Worm (Caenorhabditis elegans) whole organism, L1 larva: ENCODE measurements around the gene F41E6.1.

Experiments
- C04F5.9 ChIP-seq: sonication (generic microtip); optimal IDR thresholded peaks from 2 replicates; lab custom pipeline; 2016; ENCODE audit warnings: missing genetic modification characterization, missing compliant biosample characterization
- C34B4.2 ChIP-seq: sonication (generic microtip); optimal IDR thresholded peaks from 2 replicates; lab custom pipeline; 2017; ENCODE audit warnings: mild to moderate bottlenecking, missing genetic modification characterization, missing compliant biosample characterization
- F16B12.6 ChIP-seq: fragments of 150-350 bp; optimal IDR thresholded peaks from 2 replicates; lab custom pipeline; 2014; ENCODE audit warnings: missing biosample characterization, missing genetic modification characterization
- aha-1 ChIP-seq: fragments of 150-350 bp; optimal IDR thresholded peaks from 2 replicates; lab custom pipeline; 2014; ENCODE audit warnings: missing biosample characterization, missing genetic modification characterization
- aly-2 ChIP-seq: fragments of 150-350 bp; optimal IDR thresholded peaks from 2 replicates; lab custom pipeline; 2014; ENCODE audit warnings: missing biosample characterization, missing genetic modification characterization
- blmp-1 ChIP-seq: fragments of 150-350 bp; optimal IDR thresholded peaks from 2 replicates; lab custom pipeline; 2014; ENCODE audit warnings: missing biosample characterization, missing genetic modification characterization
- ceh-63 ChIP-seq: fragments of 200-800 bp; sonication (Bioruptor generic); optimal IDR thresholded peaks from 2 replicates; lab custom pipeline; 2018; ENCODE audit warnings: mild to moderate bottlenecking, missing genetic modification characterization, missing compliant biosample characterization
- ceh-8 ChIP-seq: fragments of 200-800 bp; sonication (Bioruptor generic); optimal IDR thresholded peaks from 2 replicates; lab custom pipeline; 2018; ENCODE audit warnings: mild to moderate bottlenecking, missing genetic modification characterization, moderate library complexity, missing compliant biosample characterization
- ceh-82 ChIP-seq, 3 experiments: fragments of 150-350 bp in 1 of 3; sonication (generic microtip) in 2 of 3; optimal IDR thresholded peaks; 2 replicates each; lab custom pipeline; 2014 to 2017; ENCODE audit warnings: missing biosample characterization in 3 of 3, missing genetic modification characterization in 3 of 3
- ceh-88 ChIP-seq: fragments of 200-800 bp; sonication (Bioruptor generic); IDR thresholded peaks from 2 replicates; pipeline ENCODE4 v1.3.6; 2022; ENCODE audit warnings: missing genetic modification characterization, missing compliant biosample characterization
- ceh-90 ChIP-seq: sonication (generic microtip); optimal IDR thresholded peaks from 2 replicates; lab custom pipeline; 2016; ENCODE audit warnings: missing genetic modification characterization, missing compliant biosample characterization
- ces-1 ChIP-seq: fragments of 150-350 bp; optimal IDR thresholded peaks from 2 replicates; lab custom pipeline; 2014; ENCODE audit warnings: missing biosample characterization, missing genetic modification reagents, missing genetic modification characterization
- dsc-1 ChIP-seq: sonication (generic microtip); optimal IDR thresholded peaks from 2 replicates; lab custom pipeline; 2016; ENCODE audit warnings: mild to moderate bottlenecking, missing genetic modification characterization, missing compliant biosample characterization
- efl-3 ChIP-seq: fragments of 200-800 bp; sonication (Bioruptor generic); optimal IDR thresholded peaks from 2 replicates; lab custom pipeline; 2018; ENCODE audit warnings: mild to moderate bottlenecking, missing genetic modification characterization, missing compliant biosample characterization
- egl-13 ChIP-seq: sonication (generic microtip); optimal IDR thresholded peaks from 2 replicates; lab custom pipeline; 2016; ENCODE audit warnings: missing genotype, missing genetic modification reagents, missing genetic modification characterization, missing compliant biosample characterization
- elt-2 ChIP-seq: sonication (generic microtip); optimal IDR thresholded peaks from 2 replicates; lab custom pipeline; 2016; ENCODE audit warnings: missing genetic modification characterization, mild to moderate bottlenecking, inconsistent platforms, missing compliant biosample characterization, missing genetic modification reagents
- elt-3 ChIP-seq, 6 experiments: fragments of 150-350 bp in 1 of 6; sonication (generic microtip); optimal IDR thresholded peaks; 2 replicates each; lab custom pipeline; 2017 to 2018; ENCODE audit warnings: missing biosample characterization in 6 of 6, missing genetic modification characterization in 6 of 6, inconsistent platforms in 1 of 6
- fkh-10 ChIP-seq: sonication (generic microtip); optimal IDR thresholded peaks from 2 replicates; lab custom pipeline; 2017; ENCODE audit warnings: missing biosample characterization, missing genetic modification reagents, missing genetic modification characterization
- fkh-4 ChIP-seq: sonication (generic microtip); optimal IDR thresholded peaks from 2 replicates; lab custom pipeline; 2016; ENCODE audit warnings: missing compliant biosample characterization, missing genetic modification characterization, borderline replicate concordance
- grh-1 ChIP-seq: fragments of 200-800 bp; sonication (Bioruptor generic); IDR thresholded peaks from 2 replicates; pipeline ENCODE4 v1.3.6; 2022; ENCODE audit warnings: missing genetic modification reagents, missing genetic modification characterization, missing compliant biosample characterization
- hlh-17 ChIP-seq: fragments of 200-800 bp; sonication (Bioruptor generic); optimal IDR thresholded peaks from 2 replicates; lab custom pipeline; 2018; ENCODE audit warnings: missing genetic modification characterization, mild to moderate bottlenecking, missing compliant biosample characterization, moderate library complexity, borderline replicate concordance
- hlh-4 ChIP-seq: sonication (generic microtip); optimal IDR thresholded peaks from 2 replicates; lab custom pipeline; 2016; ENCODE audit warnings: mild to moderate bottlenecking, missing genetic modification characterization, missing compliant biosample characterization
- hpl-2 ChIP-seq: fragments of 150-350 bp; optimal IDR thresholded peaks from 2 replicates; lab custom pipeline; 2014; ENCODE audit warnings: missing biosample characterization, missing genetic modification reagents, missing genetic modification characterization
- irx-1 ChIP-seq: sonication (generic microtip); optimal IDR thresholded peaks from 2 replicates; lab custom pipeline; 2016; ENCODE audit warnings: missing genetic modification characterization, missing compliant biosample characterization
- lin-15B ChIP-seq: fragments of 150-350 bp; sonication (generic microtip); optimal IDR thresholded peaks from 3 replicates; lab custom pipeline; 2014; ENCODE audit warnings: missing biosample characterization, missing genetic modification characterization
- lin-35 ChIP-seq, 2 experiments: fragments of 150-350 bp; optimal IDR thresholded peaks; 2 replicates each; lab custom pipeline; 2014; ENCODE audit warnings: missing biosample characterization in 2 of 2, missing genetic modification characterization in 2 of 2, missing genetic modification reagents in 2 of 2
- lin-39 ChIP-seq: fragments of 150-350 bp; optimal IDR thresholded peaks from 2 replicates; lab custom pipeline; 2014; ENCODE audit warnings: missing biosample characterization, missing genetic modification reagents, missing genetic modification characterization
- mab-9 ChIP-seq: fragments of 200-800 bp; sonication (Bioruptor generic); IDR thresholded peaks from 2 replicates; pipeline ENCODE4 v1.3.6; 2022; ENCODE audit warnings: missing genetic modification reagents, missing genetic modification characterization, missing compliant biosample characterization
- mep-1 ChIP-seq: fragments of 150-350 bp; optimal IDR thresholded peaks from 2 replicates; lab custom pipeline; 2014; ENCODE audit warnings: missing biosample characterization, missing genetic modification characterization
- nhr-11 ChIP-seq: fragments of 150-350 bp; optimal IDR thresholded peaks from 2 replicates; lab custom pipeline; 2014; ENCODE audit warnings: missing biosample characterization, missing genetic modification characterization
- nhr-12 ChIP-seq: sonication (generic microtip); optimal IDR thresholded peaks from 2 replicates; lab custom pipeline; 2017; ENCODE audit warnings: missing biosample characterization, missing genetic modification characterization
- nhr-19 ChIP-seq: fragments of 200-800 bp; sonication (Bioruptor generic); conservative IDR thresholded peaks from 2 replicates; pipeline ENCODE4 v1.3.6; 2022; ENCODE audit warnings: missing genetic modification characterization, missing compliant biosample characterization
- nhr-20 ChIP-seq: sonication (generic microtip); optimal IDR thresholded peaks from 2 replicates; lab custom pipeline; 2016; ENCODE audit warnings: mild to moderate bottlenecking, missing genetic modification characterization, missing compliant biosample characterization
- nhr-28 ChIP-seq: fragments of 150-350 bp; optimal IDR thresholded peaks from 2 replicates; lab custom pipeline; 2014; ENCODE audit warnings: missing biosample characterization, missing genetic modification characterization
- nhr-47 ChIP-seq: sonication (generic microtip); optimal IDR thresholded peaks from 2 replicates; lab custom pipeline; 2016; ENCODE audit warnings: mild to moderate bottlenecking, missing genetic modification characterization, moderate library complexity, missing compliant biosample characterization
- nhr-76 ChIP-seq: sonication (generic microtip); optimal IDR thresholded peaks from 2 replicates; lab custom pipeline; 2017; ENCODE audit warnings: missing biosample characterization, missing genetic modification characterization
- nhr-77 ChIP-seq: fragments of 150-350 bp; optimal IDR thresholded peaks from 2 replicates; lab custom pipeline; 2014; ENCODE audit warnings: missing biosample characterization, missing genetic modification characterization
- nhr-84 ChIP-seq: sonication (generic microtip); optimal IDR thresholded peaks from 2 replicates; lab custom pipeline; 2017; ENCODE audit warnings: missing biosample characterization, missing genetic modification characterization
- nhr-85 ChIP-seq: sonication (generic microtip); peaks from one replicate; lab custom pipeline; 2016; ENCODE audit warnings: missing genetic modification characterization, inconsistent platforms, missing compliant biosample characterization
- pag-3 ChIP-seq: sonication (generic microtip); optimal IDR thresholded peaks from 2 replicates; lab custom pipeline; 2017; ENCODE audit warnings: missing genetic modification characterization, mild to moderate bottlenecking, missing compliant biosample characterization, antibody characterized with exemption, borderline replicate concordance; ENCODE audit not compliant: insufficient read depth
- pqm-1 ChIP-seq: sonication (generic microtip); optimal IDR thresholded peaks from 3 replicates; lab custom pipeline; 2017; ENCODE audit warnings: missing biosample characterization, missing genetic modification characterization
- skn-1 ChIP-seq: fragments of 150-350 bp; optimal IDR thresholded peaks from 2 replicates; lab custom pipeline; 2014; ENCODE audit warnings: missing biosample characterization, missing genetic modification characterization
- snpc-4 ChIP-seq: fragments of 150-350 bp; optimal IDR thresholded peaks from 2 replicates; lab custom pipeline; 2014; ENCODE audit warnings: missing biosample characterization, missing genetic modification characterization
- snu-23 ChIP-seq: sonication (generic microtip); optimal IDR thresholded peaks from 2 replicates; lab custom pipeline; 2016; ENCODE audit warnings: missing genetic modification characterization, missing compliant biosample characterization
- sox-4 ChIP-seq: sonication (generic microtip); optimal IDR thresholded peaks from 2 replicates; lab custom pipeline; 2016; ENCODE audit warnings: missing genetic modification characterization, missing compliant biosample characterization
- sup-37 ChIP-seq: fragments of 200-800 bp; sonication (Bioruptor generic); optimal IDR thresholded peaks from 2 replicates; lab custom pipeline; 2018; ENCODE audit warnings: mild to moderate bottlenecking, missing genetic modification characterization, missing compliant biosample characterization
- swsn-7 ChIP-seq: sonication (generic microtip); optimal IDR thresholded peaks from 2 replicates; lab custom pipeline; 2016; ENCODE audit warnings: missing genetic modification characterization, missing compliant biosample characterization
- tbx-2 ChIP-seq: sonication (generic microtip); optimal IDR thresholded peaks from 2 replicates; lab custom pipeline; 2016; ENCODE audit warnings: missing genetic modification characterization, missing compliant biosample characterization
- tlp-1 ChIP-seq: fragments of 150-350 bp; optimal IDR thresholded peaks from 2 replicates; lab custom pipeline; 2014; ENCODE audit warnings: missing biosample characterization, missing genetic modification characterization
- unc-130 ChIP-seq: fragments of 150-350 bp; optimal IDR thresholded peaks from 2 replicates; lab custom pipeline; 2017; ENCODE audit warnings: missing biosample characterization, missing genetic modification characterization, inconsistent platforms
- unc-30 ChIP-seq: sonication (generic microtip); optimal IDR thresholded peaks from 2 replicates; lab custom pipeline; 2017; ENCODE audit warnings: missing biosample characterization, missing genetic modification characterization
- unc-62 ChIP-seq: fragments of 150-350 bp; optimal IDR thresholded peaks from 2 replicates; lab custom pipeline; 2014; ENCODE audit warnings: missing biosample characterization, missing genetic modification reagents, missing genetic modification characterization
- ztf-4 ChIP-seq: fragments of 150-350 bp; optimal IDR thresholded peaks from 2 replicates; lab custom pipeline; 2014; ENCODE audit warnings: missing biosample characterization, missing genetic modification characterization

F41E6.1 gene

ce11 chrV:8606099-8606696 lies 16.2 kb upstream of the F41E6.1 start, which contains the start of gene vps-60 (continued):
- TF ChIP-seq nhr-11 (tag; lab: Kevin White, UChicago): peak; percentile 37
- TF ChIP-seq fkh-10 (GFP tag; lab: Kevin White, UChicago): peak; percentile 85
- no peak for TF ChIP-seq sup-37 (GFP tag; lab: Kevin White, UChicago)
- TF ChIP-seq unc-30 (tag; lab: Kevin White, UChicago): no peak
- peak; percentile 89 for TF ChIP-seq unc-130 (tag; lab: Kevin White, UChicago)
- peak; percentile 95 for TF ChIP-seq tbx-2 (tag; lab: Kevin White, UChicago)
- TF ChIP-seq grh-1 (GFP tag; lab: Robert Waterston, UW): peak; percentile 75
- peak; percentile 88 for TF ChIP-seq egl-13 (tag; lab: Kevin White, UChicago)
- TF ChIP-seq lin-15B (tag; lab: Kevin White, UChicago): peak; percentile 80
- TF ChIP-seq nhr-47 (tag; lab: Kevin White, UChicago): peak; percentile 94
- peak; percentile 34 for TF ChIP-seq hpl-2 (GFP tag; lab: Kevin White, UChicago)
- TF ChIP-seq mep-1 (tag; lab: Kevin White, UChicago): peak; percentile 80
- TF ChIP-seq mab-9 (GFP tag; lab: Robert Waterston, UW): 0 out of 2 replicates have a peak, but pooled peaks have one; percentile 46
- TF ChIP-seq ces-1: no peak
- TF ChIP-seq elt-3 (tag; optimal IDR thresholded peaks at IDR 0.05; lab: Kevin White, UChicago): peak in 5 of 6 experiments; percentile 48 to 91 (median 72)
- peak; percentile 96 for TF ChIP-seq nhr-20
- TF ChIP-seq aly-2 (tag; lab: Kevin White, UChicago): peak; percentile 67
- peak; percentile 77; the same call in 1 of the 2 replicates for TF ChIP-seq ceh-88
- peak; percentile 79 for TF ChIP-seq irx-1 (tag; lab: Kevin White, UChicago)
- peak; percentile 91 for TF ChIP-seq skn-1 (tag; lab: Kevin White, UChicago)
- TF ChIP-seq lin-39 (tag; lab: Kevin White, UChicago): peak; percentile 48
- peak; percentile 2 for TF ChIP-seq nhr-76 (tag; lab: Kevin White, UChicago)
- TF ChIP-seq nhr-12 (tag; lab: Kevin White, UChicago): no peak
- peak; percentile 97 for TF ChIP-seq blmp-1 (tag; lab: Kevin White, UChicago)
- TF ChIP-seq C04F5.9: peak; percentile 29
- peak; percentile 77 for TF ChIP-seq ztf-4 (tag; lab: Kevin White, UChicago)
- peak; percentile 91 for TF ChIP-seq dsc-1 (tag; lab: Kevin White, UChicago)
- TF ChIP-seq pqm-1 (tag; lab: Kevin White, UChicago): no peak
- TF ChIP-seq nhr-85 (tag; lab: Kevin White, UChicago): peak; percentile 96
- TF ChIP-seq hlh-17: no peak
- peak; percentile 79 for TF ChIP-seq elt-2 (tag; lab: Kevin White, UChicago)
- peak; percentile 75 to 95 (median 82) for TF ChIP-seq ceh-82 (tag; optimal IDR thresholded peaks at IDR 0.05; lab: Kevin White, UChicago)
- no peak for TF ChIP-seq efl-3
- TF ChIP-seq fkh-4 (tag; lab: Kevin White, UChicago): no peak
- TF ChIP-seq C34B4.2: no peak
- no peak for TF ChIP-seq hlh-4
- TF ChIP-seq ceh-63 (GFP tag; lab: Kevin White, UChicago): no peak
- TF ChIP-seq F16B12.6 (tag; lab: Kevin White, UChicago): peak; percentile 10
- TF ChIP-seq snu-23 (GFP tag; lab: Kevin White, UChicago): peak; percentile 96
- TF ChIP-seq pag-3 (tag; lab: Kevin White, UChicago): no peak
- TF ChIP-seq ceh-90: peak; percentile 47
- TF ChIP-seq aha-1 (tag; lab: Kevin White, UChicago): peak; percentile 22
- TF ChIP-seq ceh-8 (GFP tag; lab: Kevin White, UChicago): peak; percentile 78
- no peak for TF ChIP-seq tlp-1 (tag; lab: Kevin White, UChicago)
- TF ChIP-seq snpc-4 (tag; lab: Kevin White, UChicago): peak; percentile 74
- TF ChIP-seq nhr-77 (tag; lab: Kevin White, UChicago): peak; percentile 93
- TF ChIP-seq lin-35 (GFP tag; optimal IDR thresholded peaks at IDR 0.05; lab: Kevin White, UChicago): peak; percentile 87 to 90
- TF ChIP-seq nhr-19: peak; percentile 93
- TF ChIP-seq nhr-28 (tag; lab: Kevin White, UChicago): no peak
- TF ChIP-seq nhr-84: no peak
- no peak for TF ChIP-seq unc-62 (GFP tag; lab: Kevin White, UChicago)
- peak; percentile 76 for TF ChIP-seq sox-4 (tag; lab: Kevin White, UChicago)
- peak; percentile 94 for TF ChIP-seq swsn-7
